Fruit fly (Drosophila melanogaster) Kc167 (cell line): ENCODE results near the gene CG12288.

ENCODE experiments used
- Myc ChIP-seq: fragments of >200 bp; optimal IDR thresholded peaks from 2 replicates; lab custom pipeline; 2017; ENCODE audit warnings: missing external identifiers
- Sin3A ChIP-seq: fragments of >200 bp; optimal IDR thresholded peaks from 2 replicates; lab custom pipeline; 2018; ENCODE audit warnings: missing external identifiers
- h ChIP-seq: fragments of >200 bp; optimal IDR thresholded peaks from 3 replicates; lab custom pipeline; 2018; ENCODE audit warnings: missing external identifiers
- insv ChIP-seq: fragments of >200 bp; optimal IDR thresholded peaks from 3 replicates; lab custom pipeline; 2018; ENCODE audit warnings: missing external identifiers
- psq ChIP-seq: fragments of >200 bp; optimal IDR thresholded peaks from 2 replicates; lab custom pipeline; 2017; ENCODE audit warnings: missing external identifiers
- ttk ChIP-seq: sonication (Bioruptor generic); optimal IDR thresholded peaks from 2 replicates; lab custom pipeline; 2017; ENCODE audit warnings: missing external identifiers

The CG12288 gene

dm6 chr2L:16902003-16902402, at the start of gene CG12288:
Gene CG12288 (minus strand): TSS chr2L:16902218.
- TF ChIP-seq ttk (lab: Kevin White, UChicago), result no peak
- TF ChIP-seq Myc (lab: Kevin White, UChicago), result no peak
- TF ChIP-seq h (lab: Kevin White, UChicago), result no peak
- no peak for TF ChIP-seq psq (lab: Kevin White, UChicago)
- no peak for TF ChIP-seq Sin3A (lab: Kevin White, UChicago)
- TF ChIP-seq insv (lab: Kevin White, UChicago), result no peak

- TF ChIP-seq ttk (lab: Kevin White, UChicago), result no peak
- TF ChIP-seq Sin3A (lab: Kevin White, UChicago), result no peak
- no peak for TF ChIP-seq Myc (lab: Kevin White, UChicago)
- no peak for TF ChIP-seq h (lab: Kevin White, UChicago)
- TF ChIP-seq psq (lab: Kevin White, UChicago), result no peak
- no peak for TF ChIP-seq insv (lab: Kevin White, UChicago)
Measured at dm6 chr2L:16921825-16922224, 19.8 kb upstream of the CG12288 start.

- TF ChIP-seq h (lab: Kevin White, UChicago) (no peak), Myc (lab: Kevin White, UChicago) (no peak), Sin3A (lab: Kevin White, UChicago) (no peak), insv (lab: Kevin White, UChicago) (no peak), ttk (lab: Kevin White, UChicago) (no peak), psq (lab: Kevin White, UChicago) (no peak)
Measured at dm6 chr2L:16910177-16910576, 8.2 kb upstream of the CG12288 start, which contains the start of gene ApepP. Gene ApepP (minus strand): TSS chr2L:16910418.

- no peak for TF ChIP-seq insv (lab: Kevin White, UChicago)
- no peak for TF ChIP-seq ttk (lab: Kevin White, UChicago)
- TF ChIP-seq Sin3A (lab: Kevin White, UChicago), result no peak
- no peak for TF ChIP-seq psq (lab: Kevin White, UChicago)
- no peak for TF ChIP-seq h (lab: Kevin White, UChicago)
- no peak for TF ChIP-seq Myc (lab: Kevin White, UChicago)
Measured at dm6 chr2L:16909290-16909689, 7.3 kb upstream of the CG12288 start.

dm6 chr2L:16900373-16900772, 1.6 kb downstream of the CG12288 start, which contains the start of gene CG31805:
Gene CG31805 (minus strand): TSS chr2L:16900473.
- no peak for TF ChIP-seq ttk (lab: Kevin White, UChicago)
- TF ChIP-seq h (lab: Kevin White, UChicago), result no peak
- no peak for TF ChIP-seq Myc (lab: Kevin White, UChicago)
- no peak for TF ChIP-seq psq (lab: Kevin White, UChicago)
- TF ChIP-seq Sin3A (lab: Kevin White, UChicago), result no peak
- TF ChIP-seq insv (lab: Kevin White, UChicago), result no peak

- no peak for TF ChIP-seq ttk (lab: Kevin White, UChicago)
- no peak for TF ChIP-seq Myc (lab: Kevin White, UChicago)
- no peak for TF ChIP-seq psq (lab: Kevin White, UChicago)
Measured at dm6 chr2L:16889608-16890007, 12.4 kb downstream of the CG12288 start, which contains the start of gene CG42556. Gene CG42556 (plus strand): TSS chr2L:16889908.

dm6 chr2L:16888574-16889376, 13.2 kb downstream of the CG12288 start:
- TF ChIP-seq Sin3A (lab: Kevin White, UChicago), result no peak
- no peak for TF ChIP-seq insv (lab: Kevin White, UChicago)
- no peak for TF ChIP-seq h (lab: Kevin White, UChicago)
- no peak for TF ChIP-seq Myc (lab: Kevin White, UChicago)
- no peak for TF ChIP-seq psq (lab: Kevin White, UChicago)
- no peak for TF ChIP-seq ttk (lab: Kevin White, UChicago)

- TF ChIP-seq ttk (lab: Kevin White, UChicago) (no peak), h (lab: Kevin White, UChicago) (no peak), Sin3A (lab: Kevin White, UChicago) (no peak), insv (lab: Kevin White, UChicago) (no peak), psq (lab: Kevin White, UChicago) (no peak), Myc (lab: Kevin White, UChicago) (no peak)
Measured at dm6 chr2L:16887660-16888573, 14.1 kb downstream of the CG12288 start, which contains the start of the genes osi and tweek. Gene osi (minus strand): TSS chr2L:16887966. Gene tweek (plus strand): TSS chr2L:16888490.

- TF ChIP-seq insv (lab: Kevin White, UChicago) (no peak), psq (lab: Kevin White, UChicago) (no peak), Sin3A (lab: Kevin White, UChicago) (no peak), Myc (lab: Kevin White, UChicago) (no peak), h (lab: Kevin White, UChicago) (no peak), ttk (lab: Kevin White, UChicago) (no peak)
Measured at dm6 chr2L:16886459-16886858, 15.6 kb downstream of the CG12288 start.

dm6 chr2L:16885347-16885746, 16.7 kb downstream of the CG12288 start:
- TF ChIP-seq ttk (lab: Kevin White, UChicago) (no peak), Sin3A (lab: Kevin White, UChicago) (no peak), insv (lab: Kevin White, UChicago) (no peak), h (lab: Kevin White, UChicago) (no peak), Myc (lab: Kevin White, UChicago) (no peak), psq (lab: Kevin White, UChicago) (no peak)
